Fruit fly (Drosophila melanogaster) whole organism, embryonic: Measurements from ENCODE around the gene CG11378.

Experiments
- CG10147 ChIP-seq: fragments of 200-800 bp; sonication (Bioruptor generic); optimal IDR thresholded peaks from 2 replicates; lab custom pipeline; 2019; ENCODE audit warnings: missing biosample characterization, mild to moderate bottlenecking, missing genetic modification characterization, moderate library complexity
- CG11504 ChIP-seq: fragments of 200-800 bp; sonication (Bioruptor generic); optimal IDR thresholded peaks from 3 replicates; lab custom pipeline; 2019; ENCODE audit warnings: missing biosample characterization, mild to moderate bottlenecking, missing genetic modification characterization, moderate library complexity
- CG12391 ChIP-seq: fragments of 200-800 bp; sonication (Bioruptor generic); optimal IDR thresholded peaks from 3 replicates; lab custom pipeline; 2018; ENCODE audit warnings: missing biosample characterization, mild to moderate bottlenecking, missing genetic modification characterization, moderate library complexity
- CG13624 ChIP-seq: fragments of 200-800 bp; sonication (Bioruptor generic); optimal IDR thresholded peaks from 2 replicates; lab custom pipeline; 2016; ENCODE audit warnings: missing biosample characterization, missing genetic modification characterization
- CG14441 ChIP-seq: fragments of 200-800 bp; sonication (Bioruptor generic); IDR thresholded peaks from 2 replicates; pipeline ENCODE4 v1.3.6; 2022; ENCODE audit warnings: missing biosample characterization, missing genetic modification characterization
- CG15696 ChIP-seq: fragments of 200-800 bp; sonication (Bioruptor generic); optimal IDR thresholded peaks from 2 replicates; lab custom pipeline; 2019; ENCODE audit warnings: missing biosample characterization, mild to moderate bottlenecking, missing genetic modification characterization, moderate library complexity
- CG17612 ChIP-seq: fragments of 200-800 bp; sonication (Bioruptor generic); IDR thresholded peaks from 2 replicates; pipeline ENCODE4 v1.3.6; 2022; ENCODE audit warnings: missing biosample characterization, missing genetic modification characterization
- CG18764 ChIP-seq: fragments of 200-800 bp; sonication (Bioruptor generic); optimal IDR thresholded peaks from 3 replicates; lab custom pipeline; 2016; ENCODE audit warnings: missing biosample characterization, missing genetic modification characterization
- CG2120 ChIP-seq: fragments of 200-800 bp; sonication (Bioruptor generic); optimal IDR thresholded peaks from 3 replicates; lab custom pipeline; 2016; ENCODE audit warnings: missing biosample characterization, missing genetic modification characterization
- CG31388 ChIP-seq: fragments of 200-800 bp; sonication (Bioruptor generic); optimal IDR thresholded peaks from 2 replicates; lab custom pipeline; 2016; ENCODE audit warnings: missing biosample characterization, missing genetic modification characterization
- CG4360 ChIP-seq: fragments of 200-800 bp; sonication (Bioruptor generic); IDR thresholded peaks from 2 replicates; pipeline ENCODE4 v1.3.6; 2022; ENCODE audit warnings: missing biosample characterization, missing genetic modification characterization
- CG5180 ChIP-seq: fragments of 200-800 bp; sonication (Bioruptor generic); optimal IDR thresholded peaks from 3 replicates; lab custom pipeline; 2017; ENCODE audit warnings: missing biosample characterization, missing genetic modification characterization, mild to moderate bottlenecking, moderate library complexity, missing genetic modification reagents
- CG6689 ChIP-seq: fragments of 200-800 bp; sonication (Bioruptor generic); IDR thresholded peaks from 2 replicates; pipeline ENCODE4 v1.3.6; 2022; ENCODE audit warnings: missing biosample characterization, missing genetic modification characterization
- CG7271 ChIP-seq: fragments of 200-800 bp; sonication (Bioruptor generic); optimal IDR thresholded peaks from 2 replicates; lab custom pipeline; 2018; ENCODE audit warnings: missing biosample characterization, mild to moderate bottlenecking, missing genetic modification characterization, moderate library complexity
- CG7987 ChIP-seq: fragments of 200-800 bp; sonication (Bioruptor generic); optimal IDR thresholded peaks from 2 replicates; lab custom pipeline; 2018; ENCODE audit warnings: missing biosample characterization, mild to moderate bottlenecking, missing genetic modification characterization, moderate library complexity
- CG9876 ChIP-seq: fragments of 200-800 bp; sonication (Bioruptor generic); optimal IDR thresholded peaks from 2 replicates; lab custom pipeline; 2016; ENCODE audit warnings: missing biosample characterization, missing genetic modification characterization
- CrebB ChIP-seq: fragments of 200-800 bp; sonication (Bioruptor generic); optimal IDR thresholded peaks from 3 replicates; lab custom pipeline; 2018; ENCODE audit warnings: missing biosample characterization, mild to moderate bottlenecking, missing genetic modification characterization
- Dad ChIP-seq: fragments of 200-800 bp; sonication (Bioruptor generic); optimal IDR thresholded peaks from 3 replicates; lab custom pipeline; 2016; ENCODE audit warnings: missing biosample characterization, missing genetic modification characterization
- Dp ChIP-seq: fragments of 200-800 bp; sonication (Bioruptor generic); optimal IDR thresholded peaks from 2 replicates; lab custom pipeline; 2018; ENCODE audit warnings: missing biosample characterization, mild to moderate bottlenecking, missing genetic modification characterization, moderate library complexity
- Dref ChIP-seq: fragments of 200-800 bp; sonication (Bioruptor generic); IDR thresholded peaks from 2 replicates; pipeline ENCODE4 v1.3.6; 2022; ENCODE audit warnings: missing biosample characterization, missing genetic modification characterization
- Drgx ChIP-seq: fragments of 200-800 bp; sonication (Bioruptor generic); IDR thresholded peaks from 2 replicates; pipeline ENCODE4 v1.3.6; 2022; ENCODE audit warnings: missing biosample characterization, missing genetic modification characterization
- Ets97D ChIP-seq: fragments of 200-800 bp; sonication (Bioruptor generic); optimal IDR thresholded peaks from 3 replicates; lab custom pipeline; 2016; ENCODE audit warnings: missing biosample characterization, missing genetic modification characterization
- H15 ChIP-seq: fragments of 200-800 bp; sonication (Bioruptor generic); IDR thresholded peaks from 3 replicates; pipeline ENCODE4 v1.3.6; 2022; ENCODE audit warnings: missing biosample characterization, missing genetic modification characterization
- Kr ChIP-seq: fragments of 200-800 bp; sonication (Bioruptor generic); optimal IDR thresholded peaks from 2 replicates; lab custom pipeline; 2017; ENCODE audit warnings: missing biosample characterization, mild to moderate bottlenecking, missing genetic modification characterization
- NC2α ChIP-seq: fragments of 200-800 bp; sonication (Bioruptor generic); optimal IDR thresholded peaks from 2 replicates; lab custom pipeline; 2016; ENCODE audit warnings: missing biosample characterization, missing genetic modification characterization
- NFAT ChIP-seq: fragments of 200-800 bp; sonication (Bioruptor generic); IDR thresholded peaks from 2 replicates; pipeline ENCODE4 v1.3.6; 2022; ENCODE audit warnings: missing biosample characterization, missing genetic modification characterization
- NK7.1 ChIP-seq: fragments of 200-800 bp; sonication (Bioruptor generic); optimal IDR thresholded peaks from 3 replicates; lab custom pipeline; 2016; ENCODE audit warnings: missing biosample characterization, missing genetic modification characterization
- Pdp1 ChIP-seq, 2 experiments: fragments of 200-800 bp; sonication (Bioruptor generic); optimal IDR thresholded peaks; 3 replicates each; lab custom pipeline; 2016; ENCODE audit warnings: missing biosample characterization in 2 of 2, missing genetic modification characterization in 2 of 2, mild to moderate bottlenecking in 1 of 2, moderate library complexity in 1 of 2
- amos ChIP-seq: fragments of 200-800 bp; sonication (Bioruptor generic); IDR thresholded peaks from 2 replicates; pipeline ENCODE4 v1.3.6; 2022; ENCODE audit warnings: missing biosample characterization, missing genetic modification characterization; ENCODE audit not compliant: partially characterized antibody
- ash1 ChIP-seq: fragments of 200-800 bp; sonication (Bioruptor generic); optimal IDR thresholded peaks from 2 replicates; lab custom pipeline; 2018; ENCODE audit warnings: missing biosample characterization, mild to moderate bottlenecking, missing genetic modification characterization
- bsh ChIP-seq, 2 experiments: fragments of 200-800 bp; sonication (Bioruptor generic); optimal IDR thresholded peaks; 2 replicates each; lab custom pipeline; 2017 to 2018; ENCODE audit warnings: mild to moderate bottlenecking in 2 of 2, missing biosample characterization in 2 of 2, missing genetic modification characterization in 2 of 2, moderate library complexity in 1 of 2
- dimm ChIP-seq: fragments of 200-800 bp; sonication (Bioruptor generic); IDR thresholded peaks from 2 replicates; pipeline ENCODE4 v1.3.6; 2022; ENCODE audit warnings: missing biosample characterization, missing genetic modification characterization
- disco-r ChIP-seq: fragments of 200-800 bp; sonication (Bioruptor generic); optimal IDR thresholded peaks from 2 replicates; lab custom pipeline; 2016; ENCODE audit warnings: missing biosample characterization, missing genetic modification characterization
- ftz-f1 ChIP-seq: fragments of 200-800 bp; sonication (Bioruptor generic); optimal IDR thresholded peaks from 2 replicates; lab custom pipeline; 2016; ENCODE audit warnings: missing biosample characterization, missing genetic modification characterization
- gem ChIP-seq: fragments of 200-800 bp; sonication (Bioruptor generic); optimal IDR thresholded peaks from 2 replicates; lab custom pipeline; 2019; ENCODE audit warnings: missing biosample characterization, mild to moderate bottlenecking, missing genetic modification characterization, moderate library complexity
- inv ChIP-seq: fragments of 200-800 bp; sonication (Bioruptor generic); IDR thresholded peaks from 2 replicates; pipeline ENCODE4 v1.3.6; 2022; ENCODE audit warnings: missing biosample characterization, missing genetic modification characterization; ENCODE audit not compliant: partially characterized antibody
- pb ChIP-seq: fragments of 200-800 bp; sonication (Bioruptor generic); optimal IDR thresholded peaks from 3 replicates; lab custom pipeline; 2016; ENCODE audit warnings: missing biosample characterization, missing genetic modification characterization
- pum ChIP-seq: fragments of 200-800 bp; sonication (Bioruptor generic); optimal IDR thresholded peaks from 2 replicates; lab custom pipeline; 2016; ENCODE audit warnings: missing biosample characterization, missing genetic modification characterization
- row ChIP-seq: fragments of 200-800 bp; sonication (Bioruptor generic); IDR thresholded peaks from 3 replicates; pipeline ENCODE4 v1.3.6; 2022; ENCODE audit warnings: missing biosample characterization, missing genetic modification characterization
- sc ChIP-seq, 3 experiments: fragments of >200 bp in 2 of 3; fragments of 200-800 bp in 1 of 3; sonication (Bioruptor generic) in 1 of 3; optimal IDR thresholded peaks; 2 replicates in 2 of 3; 3 replicates in 1 of 3; lab custom pipeline; 2017; ENCODE audit warnings: mild to moderate bottlenecking in 1 of 3, missing biosample characterization in 1 of 3, missing genetic modification characterization in 1 of 3, missing genetic modification reagents in 1 of 3
- sima ChIP-seq: fragments of 200-800 bp; sonication (Bioruptor generic); optimal IDR thresholded peaks from 2 replicates; lab custom pipeline; 2016; ENCODE audit warnings: missing biosample characterization, missing genetic modification characterization
- slbo ChIP-seq: fragments of 200-800 bp; sonication (Bioruptor generic); IDR thresholded peaks from 2 replicates; pipeline ENCODE4 v1.3.6; 2022; ENCODE audit warnings: missing biosample characterization, missing genetic modification characterization
- sr ChIP-seq: fragments of 200-800 bp; sonication (Bioruptor generic); IDR thresholded peaks from 3 replicates; pipeline ENCODE4 v1.3.6; 2022; ENCODE audit warnings: missing biosample characterization, missing genetic modification characterization
- tll ChIP-seq, 2 experiments: fragments of 200-800 bp in 1 of 2; fragments of >200 bp in 1 of 2; sonication (Bioruptor generic) in 1 of 2; optimal IDR thresholded peaks; 2 replicates each; lab custom pipeline; 2017 to 2019; ENCODE audit warnings: missing biosample characterization in 2 of 2, missing genetic modification characterization in 2 of 2, mild to moderate bottlenecking in 1 of 2, moderate library complexity in 1 of 2
- unc-4 ChIP-seq: fragments of 200-800 bp; sonication (Bioruptor generic); IDR thresholded peaks from 2 replicates; pipeline ENCODE4 v1.3.6; 2022; ENCODE audit warnings: missing biosample characterization, missing genetic modification characterization; ENCODE audit not compliant: partially characterized antibody
- wek ChIP-seq: fragments of 200-800 bp; sonication (Bioruptor generic); optimal IDR thresholded peaks from 3 replicates; lab custom pipeline; 2018; ENCODE audit warnings: missing biosample characterization, mild to moderate bottlenecking, missing genetic modification characterization, moderate library complexity
- zfh1 ChIP-seq: fragments of 200-800 bp; sonication (Bioruptor generic); IDR thresholded peaks from 3 replicates; pipeline ENCODE4 v1.3.6; 2022; ENCODE audit warnings: missing biosample characterization, missing genetic modification characterization

Gene CG11378

DNA sequence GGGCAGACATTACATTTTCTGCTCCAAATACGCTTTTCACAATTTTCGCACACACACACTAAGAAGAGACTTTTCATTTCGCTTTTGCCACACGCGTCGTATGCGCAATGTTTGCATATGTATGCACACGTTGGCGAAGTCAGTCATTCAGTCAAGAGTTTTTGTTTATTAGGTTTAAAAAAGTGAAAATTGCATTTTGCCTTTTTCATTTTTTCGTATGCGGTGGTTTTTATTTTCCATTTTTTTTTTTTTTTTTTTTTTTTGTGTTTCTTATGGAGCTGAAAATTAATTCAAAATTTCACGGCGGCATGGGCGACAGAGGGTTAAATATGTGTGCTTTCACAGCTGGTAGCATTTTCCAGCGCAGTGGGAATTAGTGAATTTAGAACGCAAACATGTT is 49.7 kb upstream of the CG11378 start (continued):
- TF ChIP-seq sr (GFP tag; lab: Robert Waterston, UW) (no peak), CG2120 (no peak), CG15696 (tag; lab: Kevin White, UChicago) (no peak), row (GFP tag; lab: Robert Waterston, UW) (peak; percentile 32; the same call in 1 of the 3 replicates), CG4360 (GFP tag; lab: Robert Waterston, UW) (no peak), Drgx (GFP tag; lab: Robert Waterston, UW) (peak; percentile 66), pb (GFP tag; lab: Kevin White, UChicago) (no peak), unc-4 (no peak), ftz-f1 (GFP tag; lab: Kevin White, UChicago) (no peak), disco-r (no peak), CG17612 (GFP tag; lab: Robert Waterston, UW) (no peak), Dref (GFP tag; lab: Robert Waterston, UW) (no peak), NFAT (GFP tag; lab: Robert Waterston, UW) (no peak), H15 (GFP tag; lab: Robert Waterston, UW) (no peak), dimm (no peak), Dp (GFP tag; lab: Kevin White, UChicago) (no peak), CG14441 (GFP tag; lab: Robert Waterston, UW) (peak; percentile 31; the same call in 1 of the 2 replicates)

DNA sequence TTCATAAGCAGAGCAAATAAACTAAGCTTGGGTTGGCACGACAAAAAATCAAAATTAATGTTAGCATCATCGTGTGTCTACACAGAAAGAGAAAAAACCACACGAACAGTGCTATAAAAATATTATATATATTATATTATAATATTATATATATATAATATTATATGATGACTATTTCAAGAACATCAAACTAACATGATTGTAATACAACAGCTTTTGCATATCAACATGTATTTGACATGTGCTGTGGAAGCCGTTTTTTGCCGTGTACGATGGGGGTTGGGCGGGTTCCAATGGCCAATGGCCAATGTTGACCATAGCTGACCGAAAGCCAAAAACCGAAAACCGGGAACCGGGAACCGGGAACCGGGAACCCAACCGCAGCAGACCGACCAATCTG is 47.2 kb upstream of the CG11378 start:
- TF ChIP-seq CG12391 (tag; lab: Kevin White, UChicago) (no peak), CG10147 (GFP tag; lab: Kevin White, UChicago) (no peak), CG4360 (GFP tag; lab: Robert Waterston, UW) (no peak), bsh (GFP tag; optimal IDR thresholded peaks at IDR 0.05; lab: Kevin White, UChicago) (peak in 1 of 2 experiments; percentile 0), Dref (GFP tag; lab: Robert Waterston, UW) (no peak), CG13624 (GFP tag; lab: Kevin White, UChicago) (no peak), zfh1 (GFP tag; lab: Robert Waterston, UW) (no peak), Ets97D (GFP tag; lab: Kevin White, UChicago) (no peak), Drgx (GFP tag; lab: Robert Waterston, UW) (peak; percentile 20; the same call in 1 of the 2 replicates), Kr (no peak), CG5180 (no peak), gem (tag; lab: Kevin White, UChicago) (peak; percentile 21), CG7987 (no peak), sima (GFP tag; lab: Kevin White, UChicago) (no peak), Dad (GFP tag; lab: Kevin White, UChicago) (no peak), CG6689 (GFP tag; lab: Robert Waterston, UW) (no peak), CG9876 (GFP tag; lab: Kevin White, UChicago) (no peak), pum (no peak), wek (GFP tag; lab: Kevin White, UChicago) (no peak), CG11504 (tag; lab: Kevin White, UChicago) (peak; percentile 4), tll (GFP tag; optimal IDR thresholded peaks at IDR 0.05; lab: Kevin White, UChicago) (no peak)

DNA sequence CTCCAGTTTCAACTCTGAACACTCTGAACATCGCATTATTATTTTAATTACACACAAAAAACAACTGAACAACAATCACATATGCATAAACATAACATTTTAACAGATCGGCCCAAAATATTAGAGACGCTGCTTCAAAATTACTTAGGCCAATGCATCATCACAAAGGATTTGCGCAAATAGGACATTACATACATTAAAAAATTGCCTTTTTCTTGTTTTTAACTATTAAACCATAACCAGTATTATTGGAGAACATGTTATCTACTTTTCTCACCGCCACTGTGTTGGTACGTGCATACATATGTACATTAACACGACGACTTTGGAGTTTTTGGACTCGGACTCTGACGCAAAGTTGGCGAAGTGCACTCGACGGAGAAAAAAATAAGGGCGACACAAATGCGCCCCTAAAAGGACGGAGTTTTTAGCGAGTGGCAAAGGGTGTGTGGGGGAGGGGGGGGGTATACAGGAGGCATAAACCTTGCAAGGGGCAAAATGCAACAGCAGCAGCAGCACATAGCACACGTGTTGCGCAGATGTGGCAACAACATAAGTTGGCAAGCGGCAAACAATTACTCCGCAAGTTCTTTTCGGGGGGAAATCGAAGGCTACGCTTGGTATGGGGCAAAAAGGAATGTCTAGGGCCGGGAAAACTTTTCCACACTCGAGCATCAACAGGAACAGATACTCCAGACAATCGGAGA is 40.9 kb upstream of the CG11378 start:
- TF ChIP-seq amos (GFP tag; lab: Robert Waterston, UW) (no peak), gem (tag; lab: Kevin White, UChicago) (peak; percentile 81), CG11504 (tag; lab: Kevin White, UChicago) (peak; percentile 80), ash1 (GFP tag; lab: Kevin White, UChicago) (no peak), CG31388 (no peak), NK7.1 (GFP tag; lab: Kevin White, UChicago) (no peak), NC2α (GFP tag; lab: Kevin White, UChicago) (no peak), Pdp1 (GFP tag; optimal IDR thresholded peaks at IDR 0.05; lab: Kevin White, UChicago) (peak in 1 of 2 experiments; percentile 35), CG7271 (no peak), inv (GFP tag; lab: Robert Waterston, UW) (no peak), slbo (GFP tag; lab: Robert Waterston, UW) (peak; percentile 61), sc (optimal IDR thresholded peaks at IDR 0.05; lab: Kevin White, UChicago) (no peak), sc (GFP tag; optimal IDR thresholded peaks at IDR 0.05; lab: Kevin White, UChicago) (peak; percentile 50), CrebB (tag; lab: Kevin White, UChicago) (no peak), CG18764 (peak; percentile 4)
